Fruit fly (Drosophila melanogaster) whole organism, prepupa: ENCODE data around the gene CG14043.

Experiments
- Blimp-1 ChIP-seq: fragments of 200-800 bp; sonication (Bioruptor generic); optimal IDR thresholded peaks from 3 replicates; lab custom pipeline; 2017; ENCODE audit warnings: missing biosample characterization, missing genetic modification characterization, mild to moderate bottlenecking, moderate library complexity, missing genetic modification reagents
- CG10631 ChIP-seq: fragments of 200-800 bp; sonication (Bioruptor generic); optimal IDR thresholded peaks from 2 replicates; lab custom pipeline; 2016; ENCODE audit warnings: missing biosample characterization, missing genetic modification characterization
- CG10669 ChIP-seq: fragments of 200-800 bp; sonication (Bioruptor generic); optimal IDR thresholded peaks from 3 replicates; lab custom pipeline; 2018; ENCODE audit warnings: missing biosample characterization, mild to moderate bottlenecking, missing genetic modification characterization, moderate library complexity
- CG11294 ChIP-seq: fragments of 200-800 bp; sonication (Bioruptor generic); IDR thresholded peaks from 2 replicates; pipeline ENCODE4 v1.3.6; 2022; ENCODE audit warnings: missing biosample characterization, missing genetic modification characterization
- CG1621 ChIP-seq: fragments of 200-800 bp; sonication (Bioruptor generic); optimal IDR thresholded peaks from 3 replicates; lab custom pipeline; 2018; ENCODE audit warnings: missing biosample characterization, mild to moderate bottlenecking, missing genetic modification characterization
- CG16779 ChIP-seq: fragments of 200-800 bp; sonication (Bioruptor generic); optimal IDR thresholded peaks from 3 replicates; lab custom pipeline; 2017; ENCODE audit warnings: missing biosample characterization, mild to moderate bottlenecking, missing genetic modification characterization
- CG31627 ChIP-seq: fragments of 200-800 bp; sonication (Bioruptor generic); optimal IDR thresholded peaks from 3 replicates; lab custom pipeline; 2016; ENCODE audit warnings: missing biosample characterization, missing genetic modification characterization
- CG3919 ChIP-seq: fragments of 200-800 bp; sonication (Bioruptor generic); optimal IDR thresholded peaks from 3 replicates; lab custom pipeline; 2016; ENCODE audit warnings: missing biosample characterization, missing genetic modification characterization
- CG4318 ChIP-seq: fragments of 200-800 bp; sonication (Bioruptor generic); optimal IDR thresholded peaks from 3 replicates; lab custom pipeline; 2017; ENCODE audit warnings: missing biosample characterization, mild to moderate bottlenecking, missing genetic modification characterization
- CG6163 ChIP-seq: fragments of 200-800 bp; sonication (Bioruptor generic); IDR thresholded peaks from 3 replicates; pipeline ENCODE4 v1.3.6; 2022; ENCODE audit warnings: missing biosample characterization, missing genetic modification characterization
- CG6792 ChIP-seq: fragments of 200-800 bp; sonication (Bioruptor generic); optimal IDR thresholded peaks from 3 replicates; lab custom pipeline; 2016; ENCODE audit warnings: missing biosample characterization, missing genetic modification characterization
- CG6808 ChIP-seq: fragments of 200-800 bp; sonication (Bioruptor generic); optimal IDR thresholded peaks from 3 replicates; lab custom pipeline; 2017; ENCODE audit warnings: missing biosample characterization, missing genetic modification characterization, mild to moderate bottlenecking, moderate library complexity, missing genetic modification reagents
- CG6854 ChIP-seq: fragments of 200-800 bp; sonication (Bioruptor generic); optimal IDR thresholded peaks from 2 replicates; lab custom pipeline; 2017; ENCODE audit warnings: missing biosample characterization, mild to moderate bottlenecking, missing genetic modification characterization
- CG7368 ChIP-seq: fragments of 200-800 bp; sonication (Bioruptor generic); optimal IDR thresholded peaks from 3 replicates; lab custom pipeline; 2016; ENCODE audit warnings: missing biosample characterization, missing genetic modification characterization
- CG8319 ChIP-seq: fragments of 200-800 bp; sonication (Bioruptor generic); optimal IDR thresholded peaks from 3 replicates; lab custom pipeline; 2016; ENCODE audit warnings: missing biosample characterization, missing genetic modification characterization
- CG9139 ChIP-seq: fragments of 200-800 bp; sonication (Bioruptor generic); optimal IDR thresholded peaks from 3 replicates; lab custom pipeline; 2017; ENCODE audit warnings: missing biosample characterization, mild to moderate bottlenecking, missing genetic modification characterization
- Eip78C ChIP-seq: fragments of 200-800 bp; sonication (Bioruptor generic); peaks from one replicate; lab custom pipeline; 2016; ENCODE audit warnings: missing biosample characterization, missing genetic modification characterization
- Eip93F ChIP-seq: fragments of 200-800 bp; sonication (Bioruptor generic); optimal IDR thresholded peaks from 2 replicates; lab custom pipeline; 2016; ENCODE audit warnings: missing biosample characterization, mild to moderate bottlenecking, missing genetic modification characterization
- Ets21C ChIP-seq: fragments of 200-800 bp; sonication (Bioruptor generic); optimal IDR thresholded peaks from 3 replicates; lab custom pipeline; 2016; ENCODE audit warnings: missing biosample characterization, missing genetic modification characterization
- Gug ChIP-seq: fragments of 200-800 bp; sonication (Bioruptor generic); IDR thresholded peaks from 2 replicates; pipeline ENCODE4 v1.3.6; 2022; ENCODE audit warnings: missing biosample characterization, missing genetic modification characterization
- Lpt ChIP-seq: fragments of 200-800 bp; sonication (Bioruptor generic); optimal IDR thresholded peaks from 3 replicates; lab custom pipeline; 2016; ENCODE audit warnings: missing biosample characterization, missing genetic modification characterization
- OdsH ChIP-seq: fragments of 200-800 bp; sonication (Bioruptor generic); optimal IDR thresholded peaks from 3 replicates; lab custom pipeline; 2016; ENCODE audit warnings: missing biosample characterization, missing genetic modification characterization
- Smox ChIP-seq: fragments of 200-800 bp; sonication (Bioruptor generic); optimal IDR thresholded peaks from 3 replicates; lab custom pipeline; 2016; ENCODE audit warnings: missing biosample characterization, missing genetic modification characterization
- Sox14 ChIP-seq: fragments of 200-800 bp; sonication (Bioruptor generic); optimal IDR thresholded peaks from 3 replicates; lab custom pipeline; 2016; ENCODE audit warnings: missing biosample characterization, missing genetic modification characterization
- Sox15 ChIP-seq: fragments of 200-800 bp; sonication (Bioruptor generic); optimal IDR thresholded peaks from 3 replicates; lab custom pipeline; 2016; ENCODE audit warnings: missing biosample characterization, missing genetic modification characterization
- dac ChIP-seq: fragments of 200-800 bp; sonication (Bioruptor generic); optimal IDR thresholded peaks from 2 replicates; lab custom pipeline; 2017; ENCODE audit warnings: missing biosample characterization, mild to moderate bottlenecking, missing genetic modification characterization
- dsx ChIP-seq: fragments of 200-800 bp; optimal IDR thresholded peaks from 3 replicates; lab custom pipeline; 2019; ENCODE audit warnings: missing biosample characterization, mild to moderate bottlenecking, missing genetic modification characterization, moderate library complexity; ENCODE audit not compliant: poor library complexity, severe bottlenecking
- fd85E ChIP-seq: fragments of 200-800 bp; sonication (Bioruptor generic); optimal IDR thresholded peaks from 3 replicates; lab custom pipeline; 2016; ENCODE audit warnings: missing biosample characterization, missing genetic modification characterization
- net ChIP-seq: fragments of 200-800 bp; sonication (Bioruptor generic); optimal IDR thresholded peaks from 3 replicates; lab custom pipeline; 2016; ENCODE audit warnings: missing biosample characterization, missing genetic modification characterization
- salr ChIP-seq, 2 experiments: fragments of 200-800 bp; sonication (Bioruptor generic); optimal IDR thresholded peaks; 3 replicates each; lab custom pipeline; 2016 to 2018; ENCODE audit warnings: missing biosample characterization in 2 of 2, missing genetic modification characterization in 2 of 2, mild to moderate bottlenecking in 1 of 2
- spab ChIP-seq: fragments of 200-800 bp; sonication (Bioruptor generic); optimal IDR thresholded peaks from 2 replicates; lab custom pipeline; 2017; ENCODE audit warnings: missing biosample characterization, mild to moderate bottlenecking, missing genetic modification characterization, missing genetic modification reagents
- ss ChIP-seq, 2 experiments: fragments of 200-800 bp; sonication (Bioruptor generic); optimal IDR thresholded peaks; 2 replicates in 1 of 2; 3 replicates in 1 of 2; lab custom pipeline; 2017 to 2018; ENCODE audit warnings: mild to moderate bottlenecking in 2 of 2, missing biosample characterization in 2 of 2, missing genetic modification characterization in 2 of 2, moderate library complexity in 1 of 2
- svp ChIP-seq: fragments of 200-800 bp; sonication (Bioruptor generic); peaks from one replicate; lab custom pipeline; 2016; ENCODE audit warnings: missing biosample characterization, missing genetic modification characterization
- topi ChIP-seq: fragments of 200-800 bp; sonication (Bioruptor generic); optimal IDR thresholded peaks from 3 replicates; lab custom pipeline; 2016; ENCODE audit warnings: missing biosample characterization, missing genetic modification characterization
- vri ChIP-seq: fragments of 200-800 bp; sonication (Bioruptor generic); optimal IDR thresholded peaks from 3 replicates; lab custom pipeline; 2016; ENCODE audit warnings: missing biosample characterization, mild to moderate bottlenecking, missing genetic modification characterization

CG14043 gene

dm6 chr2L:5004677-5005463 lies 33.4 kb downstream of the CG14043 start (continued):
- TF ChIP-seq CG4318 (GFP tag; lab: Kevin White, UChicago) (no peak), Ets21C (GFP tag; lab: Kevin White, UChicago) (peak; percentile 82), Lpt (peak; percentile 69), CG6163 (peak; percentile 95), CG6854 (peak; percentile 29), dsx (GFP tag; lab: Kevin White, UChicago) (peak; percentile 88), CG8319 (GFP tag; lab: Kevin White, UChicago) (peak; percentile 86), CG3919 (GFP tag; lab: Kevin White, UChicago) (peak; percentile 91), CG7368 (GFP tag; lab: Kevin White, UChicago) (peak; percentile 87), Smox (GFP tag; lab: Kevin White, UChicago) (peak; percentile 84), CG10669 (GFP tag; lab: Kevin White, UChicago) (peak; percentile 89), vri (peak; percentile 73), CG31627 (GFP tag; lab: Kevin White, UChicago) (peak; percentile 90), svp (GFP tag; lab: Kevin White, UChicago) (peak; percentile 94), CG11294 (GFP tag; lab: Robert Waterston, UW) (peak; percentile 89), Blimp-1 (peak; percentile 47), Sox14 (peak; percentile 91), salr (GFP tag; optimal IDR thresholded peaks at IDR 0.05; lab: Kevin White, UChicago) (peak; percentile 80 to 82), spab (GFP tag; lab: Kevin White, UChicago) (peak; percentile 82), dac (peak; percentile 60), Gug (peak; percentile 86), CG1621 (tag; lab: Kevin White, UChicago) (peak; percentile 85), ss (GFP tag; optimal IDR thresholded peaks at IDR 0.05; lab: Kevin White, UChicago) (peak; percentile 85 to 87), CG6808 (GFP tag; lab: Kevin White, UChicago) (peak; percentile 82), OdsH (peak; percentile 90), Eip93F (peak; percentile 72), fd85E (GFP tag; lab: Kevin White, UChicago) (peak; percentile 56), CG9139 (GFP tag; lab: Kevin White, UChicago) (peak; percentile 76), topi (GFP tag; lab: Kevin White, UChicago) (peak; percentile 88), CG6792 (peak; percentile 91)
- TF ChIP-seq, all 60 proteins: peak for 59

dm6 chr2L:5005464-5005764 lies 33.9 kb downstream of the CG14043 start:
- TF ChIP-seq OdsH (no peak), net (GFP tag; lab: Kevin White, UChicago) (no peak)

dm6 chr2L:5006323-5006722 lies 34.8 kb downstream of the CG14043 start:
- TF ChIP-seq dsx (GFP tag; lab: Kevin White, UChicago) (no peak), CG6792 (no peak), CG16779 (no peak), svp (GFP tag; lab: Kevin White, UChicago) (peak; percentile 70), CG10631 (GFP tag; lab: Kevin White, UChicago) (no peak), Eip78C (GFP tag; lab: Kevin White, UChicago) (peak; percentile 70), fd85E (GFP tag; lab: Kevin White, UChicago) (no peak), CG9139 (GFP tag; lab: Kevin White, UChicago) (no peak), Sox15 (GFP tag; lab: Kevin White, UChicago) (no peak), topi (GFP tag; lab: Kevin White, UChicago) (no peak), CG11294 (GFP tag; lab: Robert Waterston, UW) (no peak), Sox14 (no peak), OdsH (no peak), Ets21C (GFP tag; lab: Kevin White, UChicago) (no peak), vri (peak; percentile 10)
